Worm (Caenorhabditis elegans): ENCODE measurements around the gene Y116A8C.40.

Y116A8C.40 gene

ce11 chrIV:17116821-17117220 lies 34.0 kb downstream of the Y116A8C.40 start:
- TF ChIP-seq zip-8 (tag; optimal IDR thresholded peaks at IDR 0.05), result no peak
- TF ChIP-seq drap-1 (GFP tag; optimal IDR thresholded peaks at IDR 0.05), result no peak
- TF ChIP-seq mls-2 (tag; optimal IDR thresholded peaks at IDR 0.05), result no peak
- no peak for TF ChIP-seq ceh-39 (tag; optimal IDR thresholded peaks at IDR 0.05)
- no peak for TF ChIP-seq tbx-8 (GFP tag; optimal IDR thresholded peaks at IDR 0.05)
- no peak for TF ChIP-seq sem-2 (GFP tag; optimal IDR thresholded peaks at IDR 0.05)
- TF ChIP-seq pha-4 (tag; optimal IDR thresholded peaks at IDR 0.05), result no peak
- TF ChIP-seq mab-5 (tag; optimal IDR thresholded peaks at IDR 0.05), result no peak
- no peak for TF ChIP-seq snpc-4 (tag; optimal IDR thresholded peaks at IDR 0.05)
- no peak for TF ChIP-seq lsy-2 (tag; optimal IDR thresholded peaks at IDR 0.05)
- no peak for TF ChIP-seq mep-1 (tag; optimal IDR thresholded peaks at IDR 0.05)
- no peak for TF ChIP-seq nhr-28 (tag; optimal IDR thresholded peaks at IDR 0.05)
- no peak for TF ChIP-seq ztf-11 (tag; optimal IDR thresholded peaks at IDR 0.05)
- TF ChIP-seq bed-3 (GFP tag; optimal IDR thresholded peaks at IDR 0.05), result no peak
- no peak for TF ChIP-seq hlh-1 (tag; optimal IDR thresholded peaks at IDR 0.05)
- no peak for TF ChIP-seq elt-3 (tag; optimal IDR thresholded peaks at IDR 0.05)
- TF ChIP-seq unc-62 (GFP tag; optimal IDR thresholded peaks at IDR 0.05), result no peak
- no peak for TF ChIP-seq nhr-2 (tag; optimal IDR thresholded peaks at IDR 0.05)
- no peak for TF ChIP-seq unc-120 (tag; optimal IDR thresholded peaks at IDR 0.05; ENCODE audit: poor library complexity, severe bottlenecking)

DNA sequence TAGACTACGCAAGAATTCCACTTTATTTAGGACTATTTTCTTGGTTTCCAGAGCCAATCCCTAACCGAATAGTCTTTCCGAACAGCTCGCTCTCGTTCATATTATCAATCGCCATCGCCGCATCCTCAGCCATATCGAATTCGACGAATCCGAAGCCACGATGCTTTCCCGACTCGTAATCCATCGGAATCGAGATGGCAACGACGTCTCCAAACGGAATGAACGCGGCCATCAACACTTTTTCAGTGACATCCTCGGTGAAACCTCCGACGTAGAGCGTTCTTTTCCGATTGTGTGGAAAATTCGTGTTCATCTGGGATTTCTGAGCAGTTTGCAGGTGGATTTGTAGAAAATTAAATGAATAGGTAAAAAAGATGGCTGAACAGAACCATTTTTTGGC lies 34.4 kb downstream of the Y116A8C.40 start, which contains the start of gene cyn-13:
TSS of gene cyn-13 (minus strand) at position 313 of the 400 bp plus-strand sequence.
- TF ChIP-seq unc-39 (tag; optimal IDR thresholded peaks at IDR 0.05), result no peak
- TF ChIP-seq mab-5 (tag; optimal IDR thresholded peaks at IDR 0.05), result no peak
- no peak for TF ChIP-seq cnd-1 (tag; optimal IDR thresholded peaks at IDR 0.05)
- no peak for TF ChIP-seq nhr-2 (tag; optimal IDR thresholded peaks at IDR 0.05)
- TF ChIP-seq hlh-1 (tag; optimal IDR thresholded peaks at IDR 0.05), result no peak
- no peak for TF ChIP-seq unc-120 (tag; optimal IDR thresholded peaks at IDR 0.05; ENCODE audit: poor library complexity, severe bottlenecking)
- TF ChIP-seq nhr-12 (tag; optimal IDR thresholded peaks at IDR 0.05), result no peak

- TF ChIP-seq mab-5 (tag; optimal IDR thresholded peaks at IDR 0.05), result no peak
- no peak for TF ChIP-seq lsy-2 (tag; optimal IDR thresholded peaks at IDR 0.05)
- TF ChIP-seq mls-2 (tag; optimal IDR thresholded peaks at IDR 0.05), result no peak
- TF ChIP-seq nhr-76 (tag; optimal IDR thresholded peaks at IDR 0.05), result no peak
- TF ChIP-seq pha-4 (tag; optimal IDR thresholded peaks at IDR 0.05), result no peak
- TF ChIP-seq nhr-2 (tag; optimal IDR thresholded peaks at IDR 0.05), result no peak
- TF ChIP-seq sem-2 (GFP tag; optimal IDR thresholded peaks at IDR 0.05), result no peak
- TF ChIP-seq nhr-28 (tag; optimal IDR thresholded peaks at IDR 0.05), result no peak
- no peak for TF ChIP-seq ceh-83 (GFP tag; optimal IDR thresholded peaks at IDR 0.05)
- no peak for TF ChIP-seq ceh-39 (tag; optimal IDR thresholded peaks at IDR 0.05)
- TF ChIP-seq ceh-43 (GFP tag; optimal IDR thresholded peaks at IDR 0.05), result no peak
- no peak for TF ChIP-seq elt-1 (tag; optimal IDR thresholded peaks at IDR 0.05; ENCODE audit: borderline replicate concordance, insufficient read depth)
- no peak for TF ChIP-seq hlh-1 (tag; optimal IDR thresholded peaks at IDR 0.05)
- TF ChIP-seq lin-13 (tag; optimal IDR thresholded peaks at IDR 0.05), result no peak
- TF ChIP-seq ztf-11 (tag; optimal IDR thresholded peaks at IDR 0.05), result no peak
- TF ChIP-seq drap-1 (GFP tag; optimal IDR thresholded peaks at IDR 0.05), result no peak
- TF ChIP-seq bed-3 (GFP tag; optimal IDR thresholded peaks at IDR 0.05), result no peak
- TF ChIP-seq sptf-1 (tag; optimal IDR thresholded peaks at IDR 0.05), result no peak
Measured at ce11 chrIV:17111813-17112212, 39.0 kb downstream of the Y116A8C.40 start, which contains the start of gene Y116A8C.33. Gene Y116A8C.33, plus strand, starts transcription at chrIV:17112113.

DNA sequence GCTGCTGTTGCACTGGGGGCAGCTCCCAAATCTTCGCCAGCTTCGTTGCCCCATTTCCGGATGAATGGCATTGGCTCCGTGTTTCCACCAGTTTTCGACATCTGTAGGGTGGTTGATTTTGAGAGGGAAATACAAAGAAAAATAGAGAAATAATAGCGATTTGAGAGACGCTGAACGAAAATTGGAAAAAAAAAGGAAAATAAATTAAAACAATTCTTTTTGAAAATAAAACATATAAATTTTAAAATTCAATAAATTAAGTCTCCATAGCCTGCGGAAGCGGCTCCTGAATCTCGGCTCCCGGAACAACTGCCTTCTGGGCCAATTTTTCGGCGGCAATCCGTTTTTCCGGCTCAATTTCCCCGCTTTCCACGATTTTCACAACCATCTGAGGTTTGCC lies 39.9 kb downstream of the Y116A8C.40 start, which contains the start of gene sfa-1:
TSS of gene sfa-1 (minus strand) at position 101 of the 400 bp plus-strand sequence.
- no peak for TF ChIP-seq drap-1 (GFP tag; optimal IDR thresholded peaks at IDR 0.05)
- no peak for TF ChIP-seq ham-2 (GFP tag; optimal IDR thresholded peaks at IDR 0.05)
- no peak for TF ChIP-seq ceh-83 (GFP tag; optimal IDR thresholded peaks at IDR 0.05)
- TF ChIP-seq nhr-28 (tag; optimal IDR thresholded peaks at IDR 0.05), result no peak
- TF ChIP-seq mls-2 (tag; optimal IDR thresholded peaks at IDR 0.05), result no peak

ce11 chrIV:17109436-17109835 lies 41.3 kb downstream of the Y116A8C.40 start:
- TF ChIP-seq pha-4 (tag; optimal IDR thresholded peaks at IDR 0.05) (no peak), ceh-43 (GFP tag; optimal IDR thresholded peaks at IDR 0.05) (no peak), M03D4.4 (tag; optimal IDR thresholded peaks at IDR 0.05) (no peak)

ce11 chrIV:17108805-17109204 lies 42.0 kb downstream of the Y116A8C.40 start:
- TF ChIP-seq snpc-4 (tag; optimal IDR thresholded peaks at IDR 0.05) (no peak), mep-1 (tag; optimal IDR thresholded peaks at IDR 0.05) (no peak), pha-4 (tag; optimal IDR thresholded peaks at IDR 0.05) (no peak), tbx-8 (GFP tag; optimal IDR thresholded peaks at IDR 0.05) (no peak)

Data from whole organism, mixed stage, embryonic.